Worm (Caenorhabditis elegans): ENCODE results near the gene col-157.

col-157 gene

DNA sequence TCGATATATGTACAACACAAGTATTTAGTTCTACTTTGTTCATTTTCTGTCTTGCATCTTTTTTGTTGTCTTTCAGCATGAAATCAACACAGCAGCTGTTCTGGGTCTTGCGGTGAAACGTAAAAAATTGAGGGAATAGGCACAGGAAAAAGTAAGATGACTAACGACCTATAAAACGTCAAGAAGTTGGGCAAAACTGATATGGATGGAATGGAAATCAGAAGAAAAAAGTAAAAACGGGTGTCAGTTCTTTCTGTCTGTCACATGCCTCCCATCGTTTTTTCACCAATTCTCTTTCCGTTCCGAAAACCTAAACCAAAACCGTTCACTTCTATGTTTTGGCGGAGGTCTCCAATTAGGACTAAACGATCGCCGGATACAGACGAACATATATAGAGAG is 17.1 kb downstream of the col-157 start:
- TF ChIP-seq C08G9.2 (tag; optimal IDR thresholded peaks at IDR 0.05) (no peak), ztf-16 (tag; optimal IDR thresholded peaks at IDR 0.05) (no peak), ceh-9 (tag; optimal IDR thresholded peaks at IDR 0.05) (no peak), pros-1 (tag; optimal IDR thresholded peaks at IDR 0.05) (no peak), ceh-34 (tag; optimal IDR thresholded peaks at IDR 0.05) (no peak), ceh-31 (tag; optimal IDR thresholded peaks at IDR 0.05) (no peak)

DNA sequence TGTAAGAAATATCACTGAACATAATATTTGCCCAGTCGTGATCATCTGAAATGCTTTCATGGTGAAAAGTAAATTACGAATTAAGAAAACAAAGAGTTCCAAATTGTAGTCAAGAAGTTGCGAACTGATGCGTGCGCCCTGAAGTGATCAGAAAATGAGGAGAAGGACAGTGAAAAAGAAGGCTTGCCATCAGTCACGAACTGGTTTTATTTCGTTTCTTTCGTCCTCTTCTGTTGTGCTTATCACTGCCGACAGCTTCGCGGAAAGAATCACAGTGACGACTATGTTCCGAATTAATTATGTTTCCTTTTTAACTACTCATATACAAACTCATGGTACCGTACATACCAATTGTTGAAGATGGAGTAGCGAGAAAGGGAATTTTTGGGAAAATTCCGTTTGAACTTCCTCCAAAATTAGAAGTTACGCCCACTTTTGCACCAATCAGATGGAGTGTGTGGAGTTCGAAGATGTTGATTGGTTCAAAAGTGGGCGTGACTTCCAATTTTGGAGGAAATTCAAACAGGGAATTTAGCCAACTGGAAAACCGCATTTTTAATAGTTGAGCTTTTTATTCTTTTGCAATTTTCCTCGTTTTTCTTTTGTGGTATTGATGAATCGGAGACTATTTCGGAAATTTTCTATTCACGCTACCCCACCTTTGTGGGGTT is 19.4 kb downstream of the col-157 start, which contains the start of gene C55A6.12:
Gene C55A6.12 (minus strand): TSS at position 51 of the 671 bp plus-strand sequence.
- peak; percentile 91 for TF ChIP-seq nfya-1 (tag; optimal IDR thresholded peaks at IDR 0.05)
- no peak for TF ChIP-seq ceh-6 (GFP tag; optimal IDR thresholded peaks at IDR 0.05)

ce11 chrV:11504853-11505397 is 21.1 kb downstream of the col-157 start, which contains the start of the genes C55A6.1 and C55A6.10:
C55A6.1 (minus strand) TSS chrV:11504968.
C55A6.10 (plus strand) TSS chrV:11505347.
- TF ChIP-seq ceh-18 (tag; optimal IDR thresholded peaks at IDR 0.05) (peak; percentile 35), ceh-34 (tag; optimal IDR thresholded peaks at IDR 0.05) (peak; percentile 53), F13H6.1 (tag; optimal IDR thresholded peaks at IDR 0.05) (peak; percentile 70), C08G9.2 (tag; optimal IDR thresholded peaks at IDR 0.05) (peak; percentile 75), tbx-7 (tag; optimal IDR thresholded peaks at IDR 0.05) (peak; percentile 62), tbx-2 (tag; optimal IDR thresholded peaks at IDR 0.05) (peak; percentile 93), rnt-1 (tag; optimal IDR thresholded peaks at IDR 0.05) (peak; percentile 71), elt-2 (tag; optimal IDR thresholded peaks at IDR 0.05) (peak; percentile 36), ets-4 (tag; optimal IDR thresholded peaks at IDR 0.05) (peak; percentile 65), unc-42 (tag; optimal IDR thresholded peaks at IDR 0.05) (peak; percentile 83), zip-5 (tag; optimal IDR thresholded peaks at IDR 0.05) (peak; percentile 43), syd-9 (tag; optimal IDR thresholded peaks at IDR 0.05) (peak; percentile 36), ceh-19 (GFP tag; optimal IDR thresholded peaks at IDR 0.05) (peak; percentile 19), nfya-1 (tag; optimal IDR thresholded peaks at IDR 0.05) (peak; percentile 73), ceh-6 (GFP tag; optimal IDR thresholded peaks at IDR 0.05) (peak; percentile 14), ztf-16 (tag; optimal IDR thresholded peaks at IDR 0.05) (peak; percentile 11), ceh-14 (tag; optimal IDR thresholded peaks at IDR 0.05) (peak; percentile 92), fax-1 (tag; optimal IDR thresholded peaks at IDR 0.05) (peak; percentile 50), dmd-4 (tag; optimal IDR thresholded peaks at IDR 0.05; ENCODE audit: borderline replicate concordance) (peak; percentile 15), lim-6 (tag; optimal IDR thresholded peaks at IDR 0.05) (peak; percentile 82), ceh-31 (tag; optimal IDR thresholded peaks at IDR 0.05) (peak; percentile 96), hlh-6 (tag; optimal IDR thresholded peaks at IDR 0.05) (peak; percentile 15), hlh-8 (tag; optimal IDR thresholded peaks at IDR 0.05) (peak; percentile 32), ref-2 (tag; optimal IDR thresholded peaks at IDR 0.05) (peak; percentile 88), sdc-2 (tag; optimal IDR thresholded peaks at IDR 0.05) (peak; percentile 30), ceh-2 (tag; optimal IDR thresholded peaks at IDR 0.05) (peak; percentile 80), ceh-48 (tag; optimal IDR thresholded peaks at IDR 0.05) (peak; percentile 10), ttx-3 (tag; optimal IDR thresholded peaks at IDR 0.05) (peak; percentile 17)

DNA sequence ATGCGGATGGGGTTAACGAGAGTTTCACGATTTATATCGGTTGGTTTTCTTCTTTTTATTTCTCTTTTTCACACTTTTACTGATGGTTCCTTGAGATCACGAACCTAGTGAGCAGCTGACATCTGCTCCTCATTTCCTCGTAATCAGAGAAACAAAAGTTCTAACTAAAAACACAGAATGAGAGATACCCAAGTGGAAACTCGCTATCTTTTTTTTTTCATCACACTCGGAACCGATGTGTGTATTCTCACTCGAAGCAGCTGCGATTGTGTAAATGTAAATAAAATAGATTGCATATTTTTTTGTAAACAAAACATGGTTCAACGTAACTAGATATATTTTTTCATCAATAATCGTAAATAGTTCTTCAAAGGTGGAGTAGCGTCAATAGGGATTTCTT is 22.5 kb downstream of the col-157 start:
- TF ChIP-seq pha-4 (tag; optimal IDR thresholded peaks at IDR 0.05), result no peak
- peak; percentile 51 for TF ChIP-seq ceh-18 (tag; optimal IDR thresholded peaks at IDR 0.05)
- no peak for TF ChIP-seq dmd-4 (tag; optimal IDR thresholded peaks at IDR 0.05; ENCODE audit: borderline replicate concordance)
- no peak for TF ChIP-seq ama-1 (optimal IDR thresholded peaks at IDR 0.05)

DNA sequence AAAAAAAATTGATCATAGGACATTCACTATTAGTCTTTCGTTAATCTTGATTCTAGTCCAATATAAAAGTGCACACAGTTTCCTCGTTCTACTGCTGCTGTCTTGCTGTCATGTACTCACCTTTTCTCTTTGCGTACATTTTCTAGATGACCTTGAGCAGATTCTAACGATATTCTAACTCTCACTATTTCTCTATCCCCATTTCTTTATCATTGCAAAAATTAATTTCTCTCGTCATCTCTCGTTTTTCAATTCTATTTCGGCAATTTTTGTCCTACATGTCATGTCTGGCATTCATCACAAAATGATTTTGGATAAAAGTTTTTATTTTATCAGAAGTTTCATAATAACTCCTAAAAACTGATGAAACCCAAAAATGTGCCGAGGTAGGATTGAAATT is 24.9 kb downstream of the col-157 start, which contains the start of gene ttll-5:
Gene ttll-5 (plus strand): TSS at position 288 of the 400 bp plus-strand sequence.
- TF ChIP-seq syd-9 (tag; optimal IDR thresholded peaks at IDR 0.05) (no peak), unc-3 (GFP tag; conservative IDR thresholded peaks at IDR 0.05) (no peak), unc-3 (tag; optimal IDR thresholded peaks at IDR 0.05) (no peak), mec-3 (tag; optimal IDR thresholded peaks at IDR 0.05; ENCODE audit: borderline replicate concordance) (no peak), F13H6.1 (tag; optimal IDR thresholded peaks at IDR 0.05) (no peak), nfya-1 (tag; optimal IDR thresholded peaks at IDR 0.05) (no peak), gmeb-2 (tag; optimal IDR thresholded peaks at IDR 0.05) (no peak), ceh-30 (tag; optimal IDR thresholded peaks at IDR 0.05) (no peak), tbx-7 (tag; optimal IDR thresholded peaks at IDR 0.05) (no peak), ref-2 (tag; optimal IDR thresholded peaks at IDR 0.05) (no peak), ceh-19 (GFP tag; optimal IDR thresholded peaks at IDR 0.05) (no peak), hlh-6 (tag; optimal IDR thresholded peaks at IDR 0.05) (no peak), nhr-232 (tag; optimal IDR thresholded peaks at IDR 0.05) (no peak)
